Worm (Caenorhabditis elegans): ENCODE data around the gene R05D3.12.
"Not testable (repeated sequence)": the region's sequence is repeated elsewhere in the genome, so short reads cannot be mapped to it uniquely, and the experiment has no call there.

The R05D3.12 gene

ce11 chrIII:8380645-8381044, at the start of gene R05D3.12:
R05D3.12 (plus strand) TSS chrIII:8380945.
- TF ChIP-seq nhr-11 (tag; optimal IDR thresholded peaks at IDR 0.05) (no peak), elt-3 (tag; optimal IDR thresholded peaks at IDR 0.05) (no peak), ama-1 (optimal IDR thresholded peaks at IDR 0.05) (no peak), egl-27 (tag; optimal IDR thresholded peaks at IDR 0.05) (no peak), skn-1 (tag; optimal IDR thresholded peaks at IDR 0.05) (no peak), gmeb-1 (tag; optimal IDR thresholded peaks at IDR 0.05) (no peak), crh-2 (tag; optimal IDR thresholded peaks at IDR 0.05) (no peak), ceh-16 (tag; optimal IDR thresholded peaks at IDR 0.05) (no peak), mab-5 (tag; optimal IDR thresholded peaks at IDR 0.05) (no peak)

- no peak for TF ChIP-seq Y55F3AM.14 (GFP tag; optimal IDR thresholded peaks at IDR 0.05)
- no peak for TF ChIP-seq nhr-23 (tag; optimal IDR thresholded peaks at IDR 0.05)
- TF ChIP-seq crh-2 (tag; optimal IDR thresholded peaks at IDR 0.05) = no peak
- TF ChIP-seq aly-2 (tag; optimal IDR thresholded peaks at IDR 0.05) = no peak
- TF ChIP-seq sma-9 (GFP tag; optimal IDR thresholded peaks at IDR 0.05) = no peak
- no peak for TF ChIP-seq sma-9 (tag; optimal IDR thresholded peaks at IDR 0.05)
- TF ChIP-seq nhr-6 (tag; optimal IDR thresholded peaks at IDR 0.05) = no peak
- no peak for TF ChIP-seq ceh-82 (tag; optimal IDR thresholded peaks at IDR 0.05)
- no peak for TF ChIP-seq unc-62 (GFP tag; optimal IDR thresholded peaks at IDR 0.05)
- TF ChIP-seq alr-1 (tag; optimal IDR thresholded peaks at IDR 0.05) = no peak
- TF ChIP-seq nhr-12 (tag; optimal IDR thresholded peaks at IDR 0.05) = no peak
- no peak for TF ChIP-seq lin-13 (GFP tag; optimal IDR thresholded peaks at IDR 0.05)
- TF ChIP-seq mdl-1 (tag; optimal IDR thresholded peaks at IDR 0.05) = no peak
These were observed 49.5 kb upstream of the R05D3.12 start, which contains the start of gene iglr-2 for ce11 chrIII:8331211-8331610. iglr-2 (minus strand) TSS chrIII:8331311.

- TF ChIP-seq lsy-2 (tag; optimal IDR thresholded peaks at IDR 0.05) (peak; percentile 73 to 97), C34F6.9 (tag; optimal IDR thresholded peaks at IDR 0.05) (peak; percentile 31), nhr-129 (tag; optimal IDR thresholded peaks at IDR 0.05) (peak; percentile 21), ztf-4 (tag; optimal IDR thresholded peaks at IDR 0.05) (no peak)
These were observed 49.0 kb upstream of the R05D3.12 start, which contains the start of the genes mrps-18A and ZC262.2 for ce11 chrIII:8331779-8332178. mrps-18A (minus strand) TSS chrIII:8331919. ZC262.2 (plus strand) TSS chrIII:8332062.

- TF ChIP-seq unc-62 (GFP tag; optimal IDR thresholded peaks at IDR 0.05) (no peak), nhr-12 (tag; optimal IDR thresholded peaks at IDR 0.05) (no peak), ztf-4 (tag; optimal IDR thresholded peaks at IDR 0.05) (no peak), nhr-237 (tag; optimal IDR thresholded peaks at IDR 0.05) (no peak), unc-39 (tag; optimal IDR thresholded peaks at IDR 0.05) (no peak), sma-9 (GFP tag; optimal IDR thresholded peaks at IDR 0.05) (no peak), sma-9 (tag; optimal IDR thresholded peaks at IDR 0.05) (no peak), sma-3 (GFP tag; optimal IDR thresholded peaks at IDR 0.05) (no peak), aly-2 (tag; optimal IDR thresholded peaks at IDR 0.05) (no peak), peb-1 (tag; optimal IDR thresholded peaks at IDR 0.05) (no peak), ZK546.5 (tag; optimal IDR thresholded peaks at IDR 0.05) (no peak), ztf-11 (tag; optimal IDR thresholded peaks at IDR 0.05) (no peak), elt-1 (tag; optimal IDR thresholded peaks at IDR 0.05) (no peak), nhr-10 (tag; optimal IDR thresholded peaks at IDR 0.05) (no peak), lsy-2 (tag; optimal IDR thresholded peaks at IDR 0.05) (no peak), ceh-82 (tag; optimal IDR thresholded peaks at IDR 0.05) (no peak), ztf-1 (GFP tag; conservative IDR thresholded peaks at IDR 0.05) (no peak)
These were observed 46.3 kb upstream of the R05D3.12 start, which contains the start of gene ZC262.4 for ce11 chrIII:8334432-8334831. ZC262.4 (minus strand) TSS chrIII:8334532.

ce11 chrIII:8339372-8339771, 41.4 kb upstream of the R05D3.12 start, which contains the start of gene clc-28:
clc-28 (minus strand) TSS chrIII:8339472.
- not testable (repeated sequence) for TF ChIP-seq mab-5 (tag; optimal IDR thresholded peaks at IDR 0.05); Y55F3AM.14 (GFP tag; optimal IDR thresholded peaks at IDR 0.05); lsy-2 (tag; optimal IDR thresholded peaks at IDR 0.05)

ce11 chrIII:8344283-8344682, 36.5 kb upstream of the R05D3.12 start, which contains the start of gene ZC262.7:
ZC262.7 (minus strand) TSS chrIII:8344336.
- TF ChIP-seq gmeb-1 (tag; optimal IDR thresholded peaks at IDR 0.05); lin-39 (tag; optimal IDR thresholded peaks at IDR 0.05); lin-13 (GFP tag; optimal IDR thresholded peaks at IDR 0.05): not testable (repeated sequence)

Measured in whole organism, L2 larva.